Fruit fly (Drosophila melanogaster): ENCODE measurements around the gene SmB.

Gene SmB

dm6 chr2L:10426534-10427048 is at the start of gene SmB, which contains the start of gene KdelR (continued):
- TF ChIP-seq bbx (GFP tag; IDR thresholded peaks at IDR 0.05; ENCODE audit: partially characterized antibody) (peak; percentile 66), CG3065 (GFP tag; optimal IDR thresholded peaks at IDR 0.05) (no peak), lmd (GFP tag; IDR thresholded peaks at IDR 0.05) (no peak), fd102C (GFP tag; optimal IDR thresholded peaks at IDR 0.05) (no peak), CG2120 (GFP tag; optimal IDR thresholded peaks at IDR 0.05) (peak; percentile 51), Lhr (GFP tag; optimal IDR thresholded peaks at IDR 0.05) (peak; percentile 56), CG8765 (GFP tag; IDR thresholded peaks at IDR 0.05) (no peak), scrt (GFP tag; optimal IDR thresholded peaks at IDR 0.05) (no peak), Awh (GFP tag; IDR thresholded peaks at IDR 0.05) (no peak), wdn (GFP tag; IDR thresholded peaks at IDR 0.05) (no peak), CG30020 (tag; optimal IDR thresholded peaks at IDR 0.05) (peak; percentile 91), NK7.1 (GFP tag; optimal IDR thresholded peaks at IDR 0.05) (no peak), CG17361 (GFP tag; IDR thresholded peaks at IDR 0.05) (peak; percentile 60; the same call in 2 of the 3 replicates), Dbx (GFP tag; IDR thresholded peaks at IDR 0.05) (no peak), CG1529 (GFP tag; optimal IDR thresholded peaks at IDR 0.05) (no peak), CG12299 (tag; optimal IDR thresholded peaks at IDR 0.05) (no peak), sens-2 (GFP tag; IDR thresholded peaks at IDR 0.05) (no peak), bowl (GFP tag; IDR thresholded peaks at IDR 0.05) (no peak), CG12744 (GFP tag; optimal IDR thresholded peaks at IDR 0.05) (no peak), CG10543 (GFP tag; optimal IDR thresholded peaks at IDR 0.05) (no peak), CG3995 (GFP tag; optimal IDR thresholded peaks at IDR 0.05) (peak; percentile 21), Hr78 (GFP tag; optimal IDR thresholded peaks at IDR 0.05) (no peak), CG2129 (GFP tag; IDR thresholded peaks at IDR 0.05; ENCODE audit: partially characterized antibody) (peak; percentile 31; the same call in 1 of the 2 replicates), ab (GFP tag; optimal IDR thresholded peaks at IDR 0.05) (no peak), CG7372 (GFP tag; IDR thresholded peaks at IDR 0.05) (no peak), D (optimal IDR thresholded peaks at IDR 0.05) (no peak), D (GFP tag; optimal IDR thresholded peaks at IDR 0.05) (no peak), Nf-YC (tag; optimal IDR thresholded peaks at IDR 0.05) (peak; percentile 60), CG8089 (GFP tag; optimal IDR thresholded peaks at IDR 0.05) (no peak), ftz-f1 (GFP tag; optimal IDR thresholded peaks at IDR 0.05) (no peak), Antp (GFP tag; optimal IDR thresholded peaks at IDR 0.05) (no peak), h (optimal IDR thresholded peaks at IDR 0.05) (no peak), crc (GFP tag; optimal IDR thresholded peaks at IDR 0.05) (no peak), oc (tag; optimal IDR thresholded peaks at IDR 0.05) (no peak), Six4 (GFP tag; optimal IDR thresholded peaks at IDR 0.05) (no peak), vfl (GFP tag; optimal IDR thresholded peaks at IDR 0.05) (no peak), Taf1 (GFP tag; IDR thresholded peaks at IDR 0.05) (no peak), CkIIα-i1 (GFP tag; IDR thresholded peaks at IDR 0.05) (no peak), D19A (tag; optimal IDR thresholded peaks at IDR 0.05) (no peak), ato (GFP tag; IDR thresholded peaks at IDR 0.05; ENCODE audit: partially characterized antibody) (peak; percentile 68), CG10431 (GFP tag; optimal IDR thresholded peaks at IDR 0.05) (peak; percentile 20), sima (GFP tag; optimal IDR thresholded peaks at IDR 0.05) (no peak), Nf-YA (GFP tag; IDR thresholded peaks at IDR 0.05) (no peak), Vsx1 (GFP tag; optimal IDR thresholded peaks at IDR 0.05) (peak; percentile 69), MTF-1 (GFP tag; optimal IDR thresholded peaks at IDR 0.05; ENCODE audit: borderline replicate concordance) (no peak), dimm (GFP tag; IDR thresholded peaks at IDR 0.05) (no peak), aop (GFP tag; IDR thresholded peaks at IDR 0.05) (no peak), pan (optimal IDR thresholded peaks at IDR 0.05) (no peak), pan (GFP tag; optimal IDR thresholded peaks at IDR 0.05 in 1 of 2, IDR thresholded peaks at IDR 0.05 in 1 of 2) (no peak), CG3847 (GFP tag; IDR thresholded peaks at IDR 0.05) (no peak), CG31441 (GFP tag; IDR thresholded peaks at IDR 0.05) (no peak; the same call in none of the 2 replicates), fu2 (GFP tag; optimal IDR thresholded peaks at IDR 0.05) (no peak), sd (tag; optimal IDR thresholded peaks at IDR 0.05) (no peak)
